Worm (Caenorhabditis elegans) whole organism, L1 larva: ENCODE measurements around the gene C04A11.5.

ENCODE experiments used
- C04F5.9 ChIP-seq: sonication (generic microtip); optimal IDR thresholded peaks from 2 replicates; lab custom pipeline; 2016; ENCODE audit warnings: missing genetic modification characterization, missing compliant biosample characterization
- C16A3.4 ChIP-seq: fragments of 150-350 bp; optimal IDR thresholded peaks from 2 replicates; lab custom pipeline; 2014; ENCODE audit warnings: missing biosample characterization, missing genetic modification characterization
- C34B4.2 ChIP-seq: sonication (generic microtip); optimal IDR thresholded peaks from 2 replicates; lab custom pipeline; 2017; ENCODE audit warnings: mild to moderate bottlenecking, missing genetic modification characterization, missing compliant biosample characterization
- Y116A8C.19 ChIP-seq: sonication (generic microtip); optimal IDR thresholded peaks from 2 replicates; lab custom pipeline; 2016; ENCODE audit warnings: missing compliant biosample characterization, missing genetic modification characterization, borderline replicate concordance
- aha-1 ChIP-seq: fragments of 150-350 bp; optimal IDR thresholded peaks from 2 replicates; lab custom pipeline; 2014; ENCODE audit warnings: missing biosample characterization, missing genetic modification characterization
- aly-2 ChIP-seq: fragments of 150-350 bp; optimal IDR thresholded peaks from 2 replicates; lab custom pipeline; 2014; ENCODE audit warnings: missing biosample characterization, missing genetic modification characterization
- ceh-8 ChIP-seq: fragments of 200-800 bp; sonication (Bioruptor generic); optimal IDR thresholded peaks from 2 replicates; lab custom pipeline; 2018; ENCODE audit warnings: mild to moderate bottlenecking, missing genetic modification characterization, moderate library complexity, missing compliant biosample characterization
- ceh-88 ChIP-seq: fragments of 200-800 bp; sonication (Bioruptor generic); IDR thresholded peaks from 2 replicates; pipeline ENCODE4 v1.3.6; 2022; ENCODE audit warnings: missing genetic modification characterization, missing compliant biosample characterization
- ceh-90 ChIP-seq: sonication (generic microtip); optimal IDR thresholded peaks from 2 replicates; lab custom pipeline; 2016; ENCODE audit warnings: missing genetic modification characterization, missing compliant biosample characterization
- efl-1 ChIP-seq, 4 experiments: fragments of 150-350 bp; optimal IDR thresholded peaks in 3 of 4; peaks in 1 of 4; 1 replicate in 1 of 4; 2 replicates in 3 of 4; lab custom pipeline; 2014; ENCODE audit warnings: missing biosample characterization in 2 of 4, missing genetic modification characterization in 2 of 4, missing genetic modification reagents in 2 of 4
- efl-3 ChIP-seq: fragments of 200-800 bp; sonication (Bioruptor generic); optimal IDR thresholded peaks from 2 replicates; lab custom pipeline; 2018; ENCODE audit warnings: mild to moderate bottlenecking, missing genetic modification characterization, missing compliant biosample characterization
- egl-27 ChIP-seq, 2 experiments: fragments of 150-350 bp in 1 of 2; sonication (generic microtip); optimal IDR thresholded peaks; 3 replicates each; lab custom pipeline; 2017 to 2018; ENCODE audit warnings: missing biosample characterization in 2 of 2, missing genetic modification characterization in 2 of 2, missing genetic modification reagents in 2 of 2
- elt-3 ChIP-seq, 6 experiments: fragments of 150-350 bp in 1 of 6; sonication (generic microtip); optimal IDR thresholded peaks; 2 replicates each; lab custom pipeline; 2017 to 2018; ENCODE audit warnings: missing biosample characterization in 6 of 6, missing genetic modification characterization in 6 of 6, inconsistent platforms in 1 of 6
- ets-5 ChIP-seq: fragments of 200-800 bp; sonication (Bioruptor generic); IDR thresholded peaks from 2 replicates; pipeline ENCODE4 v1.3.6; 2022; ENCODE audit warnings: missing genetic modification characterization, missing compliant biosample characterization
- fkh-10 ChIP-seq: sonication (generic microtip); optimal IDR thresholded peaks from 2 replicates; lab custom pipeline; 2017; ENCODE audit warnings: missing biosample characterization, missing genetic modification reagents, missing genetic modification characterization
- fkh-8 ChIP-seq: sonication (generic microtip); optimal IDR thresholded peaks from 2 replicates; lab custom pipeline; 2016; ENCODE audit warnings: mild to moderate bottlenecking, missing genetic modification characterization, missing compliant biosample characterization
- fos-1 ChIP-seq: fragments of 150-350 bp; optimal IDR thresholded peaks from 2 replicates; lab custom pipeline; 2014; ENCODE audit warnings: missing biosample characterization, missing genetic modification characterization
- grh-1 ChIP-seq: fragments of 200-800 bp; sonication (Bioruptor generic); IDR thresholded peaks from 2 replicates; pipeline ENCODE4 v1.3.6; 2022; ENCODE audit warnings: missing genetic modification reagents, missing genetic modification characterization, missing compliant biosample characterization
- hlh-17 ChIP-seq: fragments of 200-800 bp; sonication (Bioruptor generic); optimal IDR thresholded peaks from 2 replicates; lab custom pipeline; 2018; ENCODE audit warnings: missing genetic modification characterization, mild to moderate bottlenecking, missing compliant biosample characterization, moderate library complexity, borderline replicate concordance
- hpl-2 ChIP-seq: fragments of 150-350 bp; optimal IDR thresholded peaks from 2 replicates; lab custom pipeline; 2014; ENCODE audit warnings: missing biosample characterization, missing genetic modification reagents, missing genetic modification characterization
- isw-1 ChIP-seq: fragments of 200-800 bp; sonication (Bioruptor generic); IDR thresholded peaks from 2 replicates; pipeline ENCODE4 v1.3.6; 2022; ENCODE audit warnings: missing genetic modification characterization, missing compliant biosample characterization
- jun-1 ChIP-seq: fragments of 150-350 bp; optimal IDR thresholded peaks from 2 replicates; lab custom pipeline; 2014; ENCODE audit warnings: missing biosample characterization, missing genetic modification reagents, missing genetic modification characterization
- lin-13 ChIP-seq: fragments of 150-350 bp; optimal IDR thresholded peaks from 2 replicates; lab custom pipeline; 2014; ENCODE audit warnings: missing biosample characterization, missing genetic modification reagents, missing genetic modification characterization
- lin-14 ChIP-seq: fragments of 200-800 bp; sonication (Bioruptor generic); optimal IDR thresholded peaks from 2 replicates; lab custom pipeline; 2018; ENCODE audit warnings: mild to moderate bottlenecking, missing genetic modification characterization, moderate library complexity, missing compliant biosample characterization
- lin-15B ChIP-seq: fragments of 150-350 bp; sonication (generic microtip); optimal IDR thresholded peaks from 3 replicates; lab custom pipeline; 2014; ENCODE audit warnings: missing biosample characterization, missing genetic modification characterization
- lin-35 ChIP-seq, 2 experiments: fragments of 150-350 bp; optimal IDR thresholded peaks; 2 replicates each; lab custom pipeline; 2014; ENCODE audit warnings: missing biosample characterization in 2 of 2, missing genetic modification characterization in 2 of 2, missing genetic modification reagents in 2 of 2
- lin-39 ChIP-seq: fragments of 150-350 bp; optimal IDR thresholded peaks from 2 replicates; lab custom pipeline; 2014; ENCODE audit warnings: missing biosample characterization, missing genetic modification reagents, missing genetic modification characterization
- lir-3 ChIP-seq: sonication (generic microtip); optimal IDR thresholded peaks from 2 replicates; lab custom pipeline; 2016; ENCODE audit warnings: mild to moderate bottlenecking, missing genetic modification characterization, moderate library complexity, missing compliant biosample characterization; ENCODE audit not compliant: poor library complexity
- mdl-1 ChIP-seq, 2 experiments: fragments of 150-350 bp; optimal IDR thresholded peaks; 2 replicates each; lab custom pipeline; 2014 to 2017; ENCODE audit warnings: missing biosample characterization in 2 of 2, missing genetic modification characterization in 2 of 2, inconsistent platforms in 1 of 2
- mep-1 ChIP-seq: fragments of 150-350 bp; optimal IDR thresholded peaks from 2 replicates; lab custom pipeline; 2014; ENCODE audit warnings: missing biosample characterization, missing genetic modification characterization
- nhr-11 ChIP-seq: fragments of 150-350 bp; optimal IDR thresholded peaks from 2 replicates; lab custom pipeline; 2014; ENCODE audit warnings: missing biosample characterization, missing genetic modification characterization
- nhr-19 ChIP-seq: fragments of 200-800 bp; sonication (Bioruptor generic); conservative IDR thresholded peaks from 2 replicates; pipeline ENCODE4 v1.3.6; 2022; ENCODE audit warnings: missing genetic modification characterization, missing compliant biosample characterization
- nhr-20 ChIP-seq: sonication (generic microtip); optimal IDR thresholded peaks from 2 replicates; lab custom pipeline; 2016; ENCODE audit warnings: mild to moderate bottlenecking, missing genetic modification characterization, missing compliant biosample characterization
- nhr-47 ChIP-seq: sonication (generic microtip); optimal IDR thresholded peaks from 2 replicates; lab custom pipeline; 2016; ENCODE audit warnings: mild to moderate bottlenecking, missing genetic modification characterization, moderate library complexity, missing compliant biosample characterization
- nhr-71 ChIP-seq: sonication (generic microtip); optimal IDR thresholded peaks from 2 replicates; lab custom pipeline; 2016; ENCODE audit warnings: mild to moderate bottlenecking, missing genetic modification characterization, moderate library complexity, missing compliant biosample characterization
- nhr-77 ChIP-seq: fragments of 150-350 bp; optimal IDR thresholded peaks from 2 replicates; lab custom pipeline; 2014; ENCODE audit warnings: missing biosample characterization, missing genetic modification characterization
- nhr-90 ChIP-seq: sonication (generic microtip); optimal IDR thresholded peaks from 2 replicates; lab custom pipeline; 2016; ENCODE audit warnings: mild to moderate bottlenecking, missing genetic modification characterization, missing compliant biosample characterization; ENCODE audit not compliant: poor library complexity
- pag-3 ChIP-seq: sonication (generic microtip); optimal IDR thresholded peaks from 2 replicates; lab custom pipeline; 2017; ENCODE audit warnings: missing genetic modification characterization, mild to moderate bottlenecking, missing compliant biosample characterization, antibody characterized with exemption, borderline replicate concordance; ENCODE audit not compliant: insufficient read depth
- pax-3 ChIP-seq: fragments of 200-800 bp; sonication (Bioruptor generic); optimal IDR thresholded peaks from 2 replicates; lab custom pipeline; 2018; ENCODE audit warnings: mild to moderate bottlenecking, missing genetic modification characterization, moderate library complexity, missing compliant biosample characterization
- skn-1 ChIP-seq: fragments of 150-350 bp; optimal IDR thresholded peaks from 2 replicates; lab custom pipeline; 2014; ENCODE audit warnings: missing biosample characterization, missing genetic modification characterization
- snpc-4 ChIP-seq: fragments of 150-350 bp; optimal IDR thresholded peaks from 2 replicates; lab custom pipeline; 2014; ENCODE audit warnings: missing biosample characterization, missing genetic modification characterization
- snu-23 ChIP-seq: sonication (generic microtip); optimal IDR thresholded peaks from 2 replicates; lab custom pipeline; 2016; ENCODE audit warnings: missing genetic modification characterization, missing compliant biosample characterization
- sup-37 ChIP-seq: fragments of 200-800 bp; sonication (Bioruptor generic); optimal IDR thresholded peaks from 2 replicates; lab custom pipeline; 2018; ENCODE audit warnings: mild to moderate bottlenecking, missing genetic modification characterization, missing compliant biosample characterization
- swsn-7 ChIP-seq: sonication (generic microtip); optimal IDR thresholded peaks from 2 replicates; lab custom pipeline; 2016; ENCODE audit warnings: missing genetic modification characterization, missing compliant biosample characterization
- tbx-2 ChIP-seq: sonication (generic microtip); optimal IDR thresholded peaks from 2 replicates; lab custom pipeline; 2016; ENCODE audit warnings: missing genetic modification characterization, missing compliant biosample characterization
- tlp-1 ChIP-seq: fragments of 150-350 bp; optimal IDR thresholded peaks from 2 replicates; lab custom pipeline; 2014; ENCODE audit warnings: missing biosample characterization, missing genetic modification characterization
- unc-130 ChIP-seq: fragments of 150-350 bp; optimal IDR thresholded peaks from 2 replicates; lab custom pipeline; 2017; ENCODE audit warnings: missing biosample characterization, missing genetic modification characterization, inconsistent platforms
- unc-62 ChIP-seq: fragments of 150-350 bp; optimal IDR thresholded peaks from 2 replicates; lab custom pipeline; 2014; ENCODE audit warnings: missing biosample characterization, missing genetic modification reagents, missing genetic modification characterization
- unc-86 ChIP-seq: sonication (generic microtip); optimal IDR thresholded peaks from 2 replicates; lab custom pipeline; 2016; ENCODE audit warnings: missing genetic modification characterization, missing compliant biosample characterization
- unc-98 ChIP-seq: fragments of 200-800 bp; sonication (Bioruptor generic); IDR thresholded peaks from 2 replicates; pipeline ENCODE4 v1.3.6; 2022; ENCODE audit warnings: missing genetic modification characterization, missing compliant biosample characterization
- xbp-1 ChIP-seq: sonication (generic microtip); optimal IDR thresholded peaks from 2 replicates; lab custom pipeline; 2016; ENCODE audit warnings: missing genetic modification characterization, missing compliant biosample characterization
- zip-4 ChIP-seq: fragments of 200-800 bp; sonication (Bioruptor generic); optimal IDR thresholded peaks from 2 replicates; lab custom pipeline; 2018; ENCODE audit warnings: mild to moderate bottlenecking, missing genetic modification characterization, moderate library complexity, missing compliant biosample characterization

C04A11.5 gene

DNA sequence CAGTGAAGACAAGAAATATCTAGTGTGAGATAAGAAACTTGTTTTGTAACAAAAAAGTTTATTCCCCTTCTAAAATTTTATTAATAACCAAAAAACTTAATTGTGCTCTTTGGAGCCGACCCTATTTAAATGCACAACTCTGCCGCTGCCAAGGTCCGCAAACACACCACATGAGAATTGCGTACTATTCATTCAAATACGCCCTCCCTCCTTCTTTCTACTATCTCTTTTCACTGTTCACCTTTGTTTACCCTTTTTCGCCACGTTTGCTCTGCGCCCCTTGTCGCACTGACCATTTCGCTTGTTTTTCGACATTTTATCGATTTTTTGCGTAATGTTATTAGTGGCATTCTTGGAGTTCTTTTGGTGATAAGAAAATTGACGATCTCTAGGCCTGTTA is 5.3 kb downstream of the C04A11.5 start (continued):
- peak; percentile 46 for TF ChIP-seq tbx-2 (tag; lab: Kevin White, UChicago)
- TF ChIP-seq nhr-71 (tag; lab: Kevin White, UChicago), result peak; percentile 53
- no peak for TF ChIP-seq Y116A8C.19 (tag; lab: Kevin White, UChicago)
- TF ChIP-seq unc-86, result no peak
- no peak for TF ChIP-seq C34B4.2 (tag; lab: Kevin White, UChicago)
- no peak for TF ChIP-seq pax-3 (tag; lab: Kevin White, UChicago)
- peak; percentile 29 for TF ChIP-seq nhr-90 (tag; lab: Kevin White, UChicago)
- TF ChIP-seq ceh-8 (GFP tag; lab: Kevin White, UChicago), result no peak
- no peak for TF ChIP-seq aha-1 (tag; lab: Kevin White, UChicago)
- TF ChIP-seq unc-98 (GFP tag; lab: Robert Waterston, UW), result no peak
- no peak for TF ChIP-seq fkh-10 (GFP tag; lab: Kevin White, UChicago)
- TF ChIP-seq jun-1 (tag; lab: Kevin White, UChicago), result no peak
- TF ChIP-seq ets-5 (GFP tag; lab: Robert Waterston, UW), result no peak
- peak in 1 of 2 experiments; percentile 29 for TF ChIP-seq mdl-1 (tag; optimal IDR thresholded peaks at IDR 0.05; lab: Kevin White, UChicago)
- TF ChIP-seq lin-35 (GFP tag; optimal IDR thresholded peaks at IDR 0.05; lab: Kevin White, UChicago), result peak; percentile 26 to 80
- TF ChIP-seq skn-1, result no peak
- peak; percentile 26 for TF ChIP-seq xbp-1
- TF ChIP-seq nhr-11 (tag; lab: Kevin White, UChicago), result no peak
- no peak for TF ChIP-seq tlp-1
- TF ChIP-seq isw-1 (GFP tag; lab: Robert Waterston, UW), result no peak
- TF ChIP-seq lin-39 (tag; lab: Kevin White, UChicago), result no peak
- no peak for TF ChIP-seq elt-3 (tag; optimal IDR thresholded peaks at IDR 0.05; lab: Kevin White, UChicago)
- TF ChIP-seq nhr-47 (tag; lab: Kevin White, UChicago), result peak; percentile 45
- peak; percentile 69 for TF ChIP-seq lin-14 (GFP tag; lab: Kevin White, UChicago)
- TF ChIP-seq C16A3.4 (tag; lab: Kevin White, UChicago), result peak; percentile 39
- no peak for TF ChIP-seq unc-130
- TF ChIP-seq hlh-17 (GFP tag; lab: Kevin White, UChicago), result no peak
- peak; percentile 19 for TF ChIP-seq nhr-77 (tag; lab: Kevin White, UChicago)
- no peak for TF ChIP-seq pag-3 (tag; lab: Kevin White, UChicago)
- TF ChIP-seq fos-1 (tag; lab: Kevin White, UChicago), result no peak
- peak; percentile 49 for TF ChIP-seq mep-1 (tag; lab: Kevin White, UChicago)
- peak; percentile 51 for TF ChIP-seq nhr-20 (tag; lab: Kevin White, UChicago)
- no peak for TF ChIP-seq zip-4
- TF ChIP-seq ceh-90, result no peak
- peak; percentile 13 for TF ChIP-seq swsn-7 (tag; lab: Kevin White, UChicago)
- no peak for TF ChIP-seq C04F5.9 (tag; lab: Kevin White, UChicago)
- TF ChIP-seq fkh-8, result no peak
- no peak for TF ChIP-seq aly-2
- no peak for TF ChIP-seq grh-1 (GFP tag; lab: Robert Waterston, UW)
- TF ChIP-seq efl-3 (GFP tag; lab: Kevin White, UChicago), result no peak
- no peak for TF ChIP-seq lin-13 (GFP tag; lab: Kevin White, UChicago)
- TF ChIP-seq lin-15B (tag; lab: Kevin White, UChicago), result no peak
- no peak for TF ChIP-seq lir-3 (tag; lab: Kevin White, UChicago)
- TF ChIP-seq snu-23 (GFP tag; lab: Kevin White, UChicago), result peak; percentile 51
- no peak for TF ChIP-seq ceh-88 (GFP tag; lab: Robert Waterston, UW)
- TF ChIP-seq hpl-2 (GFP tag; lab: Kevin White, UChicago), result no peak
- TF ChIP-seq sup-37 (GFP tag; lab: Kevin White, UChicago), result no peak
- peak; percentile 41 to 76 for TF ChIP-seq efl-1 (optimal IDR thresholded peaks at IDR 0.05; lab: Kevin White, UChicago)
- peak; percentile 76 to 97 for TF ChIP-seq efl-1 (GFP tag; optimal IDR thresholded peaks at IDR 0.05 in 1 of 2; lab: Kevin White, UChicago)
- no peak for TF ChIP-seq snpc-4 (tag; lab: Kevin White, UChicago)
- TF ChIP-seq nhr-19 (GFP tag; lab: Robert Waterston, UW), result peak; percentile 14; the same call in 1 of the 2 replicates
- TF ChIP-seq unc-62 (GFP tag; lab: Kevin White, UChicago), result no peak
- TF ChIP-seq egl-27 (tag; optimal IDR thresholded peaks at IDR 0.05; lab: Kevin White, UChicago), result no peak
